Fruit fly (Drosophila melanogaster): ENCODE measurements around the gene CG13654.
A peak's percentile ranks its signal among the peaks of the same experiment; 100 is the strongest.

CG13654 gene

DNA sequence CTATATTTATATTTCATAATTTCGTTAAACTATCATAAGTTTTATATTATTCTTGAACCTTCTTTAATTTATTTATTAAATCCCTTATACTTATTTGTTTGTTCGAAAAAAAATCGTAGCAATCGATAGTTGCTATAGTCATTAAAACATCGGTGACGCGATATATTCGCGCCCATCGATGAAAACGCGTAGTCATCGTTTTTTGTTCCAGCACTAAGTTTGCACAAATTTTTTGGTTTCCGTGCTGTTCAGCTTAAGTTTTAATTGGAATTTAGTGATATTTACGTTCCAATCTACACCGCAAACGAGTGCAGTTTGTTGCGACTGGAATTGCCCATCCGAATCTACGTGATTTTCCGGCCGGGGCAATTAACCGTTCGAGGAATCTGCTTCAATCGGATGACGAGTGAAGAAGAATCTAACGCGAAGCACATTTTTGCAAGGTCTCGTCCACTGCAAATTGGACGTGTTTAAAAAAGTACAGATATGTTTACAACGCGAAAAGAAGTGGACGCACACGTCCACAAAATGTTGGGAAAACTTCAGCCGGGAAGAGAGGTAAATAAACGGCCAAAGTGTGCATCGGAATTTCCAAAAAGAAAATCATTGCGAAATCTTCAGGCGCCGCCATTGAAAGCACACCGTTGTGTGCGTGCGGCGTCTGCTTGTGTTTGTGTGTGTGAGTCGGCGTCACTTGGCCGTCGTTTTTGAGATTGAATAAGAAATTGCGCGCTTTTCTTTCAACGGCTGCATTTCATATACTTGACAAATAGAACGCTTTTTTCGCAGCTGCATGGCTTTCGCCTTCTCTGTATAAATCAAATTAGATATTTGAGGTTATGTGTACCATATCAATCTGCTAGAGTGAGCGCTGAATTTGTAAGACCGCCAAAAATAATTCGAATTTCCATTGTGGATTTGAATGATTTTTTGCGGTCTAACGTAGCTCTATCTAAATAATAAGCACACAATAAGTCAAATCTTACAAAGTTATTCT is 49.8 kb downstream of the CG13654 start, which contains the start of gene Nup358:
TSS of gene Nup358 (plus strand) at position 204 of the 997 bp plus-strand sequence.
- TF ChIP-seq rn (GFP tag; IDR thresholded peaks at IDR 0.05) (no peak), CG14655 (GFP tag; optimal IDR thresholded peaks at IDR 0.05) (no peak), CG10348 (GFP tag; IDR thresholded peaks at IDR 0.05) (no peak), fd96Ca (GFP tag; IDR thresholded peaks at IDR 0.05) (no peak), CG17806 (tag; optimal IDR thresholded peaks at IDR 0.05) (no peak)

dm6 chr3R:25258628-25259240 is 59.1 kb downstream of the CG13654 start, which contains the start of gene CG11857:
TSS of gene CG11857 (plus strand) at chr3R:25258898.
- TF ChIP-seq Snoo (tag; optimal IDR thresholded peaks at IDR 0.05) (peak; percentile 95), CG8301 (tag; optimal IDR thresholded peaks at IDR 0.05) (peak; percentile 92), CG15710 (tag; optimal IDR thresholded peaks at IDR 0.05) (peak; percentile 96), fd96Ca (GFP tag; IDR thresholded peaks at IDR 0.05) (peak; percentile 98), Ets98B (GFP tag; IDR thresholded peaks at IDR 0.05) (peak; percentile 96), gl (tag; optimal IDR thresholded peaks at IDR 0.05) (peak; percentile 86), rn (GFP tag; IDR thresholded peaks at IDR 0.05) (peak; percentile 96), CG10348 (GFP tag; IDR thresholded peaks at IDR 0.05) (peak; percentile 96), Pif1A (GFP tag; optimal IDR thresholded peaks at IDR 0.05) (no peak), CG14655 (GFP tag; optimal IDR thresholded peaks at IDR 0.05) (no peak), CG13204 (GFP tag; optimal IDR thresholded peaks at IDR 0.05) (no peak), CG17806 (tag; optimal IDR thresholded peaks at IDR 0.05) (peak; percentile 93), CG32121 (GFP tag; IDR thresholded peaks at IDR 0.05) (peak; percentile 97), CG4496 (GFP tag; IDR thresholded peaks at IDR 0.05) (peak; percentile 98), EcR (GFP tag; optimal IDR thresholded peaks at IDR 0.05) (peak; percentile 55), CG34367 (tag; optimal IDR thresholded peaks at IDR 0.05) (peak; percentile 92), CG9948 (tag; optimal IDR thresholded peaks at IDR 0.05) (peak; percentile 93), CG12605 (GFP tag; IDR thresholded peaks at IDR 0.05) (peak; percentile 93), Pif1B (GFP tag; optimal IDR thresholded peaks at IDR 0.05) (no peak), CG8159 (tag; optimal IDR thresholded peaks at IDR 0.05) (peak; percentile 93), D1 (tag; optimal IDR thresholded peaks at IDR 0.05) (no peak)

- no peak for TF ChIP-seq D1 (tag; optimal IDR thresholded peaks at IDR 0.05)
- TF ChIP-seq EcR (GFP tag; optimal IDR thresholded peaks at IDR 0.05): no peak
- TF ChIP-seq Ets98B (GFP tag; IDR thresholded peaks at IDR 0.05): no peak
- no peak for TF ChIP-seq CG34367 (tag; optimal IDR thresholded peaks at IDR 0.05)
- no peak for TF ChIP-seq CG8301 (tag; optimal IDR thresholded peaks at IDR 0.05)
- no peak for TF ChIP-seq Pif1A (GFP tag; optimal IDR thresholded peaks at IDR 0.05)
- no peak for TF ChIP-seq CG32121 (GFP tag; IDR thresholded peaks at IDR 0.05)
- no peak for TF ChIP-seq CG4496 (GFP tag; IDR thresholded peaks at IDR 0.05)
- TF ChIP-seq Snoo (tag; optimal IDR thresholded peaks at IDR 0.05): no peak
- no peak for TF ChIP-seq gl (tag; optimal IDR thresholded peaks at IDR 0.05)
- TF ChIP-seq CG15710 (tag; optimal IDR thresholded peaks at IDR 0.05): no peak
- no peak for TF ChIP-seq CG13204 (GFP tag; optimal IDR thresholded peaks at IDR 0.05)
- TF ChIP-seq CG14655 (GFP tag; optimal IDR thresholded peaks at IDR 0.05): no peak
- TF ChIP-seq fd96Ca (GFP tag; IDR thresholded peaks at IDR 0.05): no peak
- no peak for TF ChIP-seq CG17806 (tag; optimal IDR thresholded peaks at IDR 0.05)
- TF ChIP-seq CG8159 (tag; optimal IDR thresholded peaks at IDR 0.05): no peak
- no peak for TF ChIP-seq CG10348 (GFP tag; IDR thresholded peaks at IDR 0.05)
- TF ChIP-seq CG9948 (tag; optimal IDR thresholded peaks at IDR 0.05): no peak
- no peak for TF ChIP-seq Pif1B (GFP tag; optimal IDR thresholded peaks at IDR 0.05)
Observed at dm6 chr3R:25260670-25261069, 61.1 kb downstream of the CG13654 start.

DNA sequence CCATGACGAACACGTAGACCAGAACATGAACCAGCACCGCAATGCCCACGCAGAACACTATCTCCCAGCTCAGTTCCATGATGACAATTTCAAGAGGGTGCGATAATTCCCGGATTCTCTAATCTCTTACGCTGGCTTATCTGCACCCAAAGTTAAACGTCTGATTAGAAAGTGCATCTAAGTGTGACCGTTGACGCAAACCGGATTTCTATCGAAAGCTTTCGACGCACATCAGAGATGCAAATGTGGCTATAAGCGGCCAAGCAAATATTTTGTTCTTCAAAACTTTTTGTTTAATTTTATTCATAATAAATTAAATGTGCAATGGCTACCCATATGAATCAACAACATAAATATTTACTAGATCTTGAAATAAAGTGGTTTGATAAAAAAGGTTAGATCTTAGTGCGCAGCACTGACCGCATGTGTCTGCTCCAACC is 62.7 kb downstream of the CG13654 start, which contains the start of the genes Kdsr and CG11858:
TSS of gene Kdsr (minus strand) at position 177 of the 440 bp plus-strand sequence.
TSS of gene CG11858 (plus strand) at position 420 of the 440 bp plus-strand sequence.
- TF ChIP-seq CG10348 (GFP tag; IDR thresholded peaks at IDR 0.05) (peak; percentile 46; the same call in 1 of the 2 replicates), CG9948 (tag; optimal IDR thresholded peaks at IDR 0.05) (peak; percentile 49), Snoo (tag; optimal IDR thresholded peaks at IDR 0.05) (peak; percentile 34), Ets98B (GFP tag; IDR thresholded peaks at IDR 0.05) (peak; percentile 62), fd96Ca (GFP tag; IDR thresholded peaks at IDR 0.05) (peak; percentile 64; the same call in 2 of the 3 replicates), Pif1B (GFP tag; optimal IDR thresholded peaks at IDR 0.05) (no peak), CG32121 (GFP tag; IDR thresholded peaks at IDR 0.05) (peak; percentile 75), CG34367 (tag; optimal IDR thresholded peaks at IDR 0.05) (peak; percentile 39), gl (tag; optimal IDR thresholded peaks at IDR 0.05) (no peak), CG17806 (tag; optimal IDR thresholded peaks at IDR 0.05) (peak; percentile 53), CG13204 (GFP tag; optimal IDR thresholded peaks at IDR 0.05) (no peak), CG15710 (tag; optimal IDR thresholded peaks at IDR 0.05) (peak; percentile 48), CG8301 (tag; optimal IDR thresholded peaks at IDR 0.05) (no peak), EcR (GFP tag; optimal IDR thresholded peaks at IDR 0.05) (peak; percentile 81), CG12605 (GFP tag; IDR thresholded peaks at IDR 0.05) (no peak), CG4496 (GFP tag; IDR thresholded peaks at IDR 0.05) (peak; percentile 82), Pif1A (GFP tag; optimal IDR thresholded peaks at IDR 0.05) (no peak), CG8159 (tag; optimal IDR thresholded peaks at IDR 0.05) (no peak), CG14655 (GFP tag; optimal IDR thresholded peaks at IDR 0.05) (no peak), D1 (tag; optimal IDR thresholded peaks at IDR 0.05) (no peak), rn (GFP tag; IDR thresholded peaks at IDR 0.05) (no peak)

Data from whole organism, pupa.